Fruit fly (Drosophila melanogaster) whole organism, embryonic: ENCODE data around the gene Ugt36D1.
A peak's percentile ranks its signal among the peaks of the same experiment; 100 is the strongest.

ENCODE experiments used
- Adf1 ChIP-seq: fragments of 200-800 bp; sonication (Bioruptor generic); IDR thresholded peaks from 2 replicates; pipeline ENCODE4 v1.3.6; 2022; ENCODE audit warnings: missing biosample characterization, missing genetic modification characterization
- Bteb2 ChIP-seq: fragments of 200-800 bp; sonication (Bioruptor generic); optimal IDR thresholded peaks from 2 replicates; lab custom pipeline; 2016; ENCODE audit warnings: missing biosample characterization, missing genetic modification characterization
- CG10321 ChIP-seq: fragments of 200-800 bp; sonication (Bioruptor generic); IDR thresholded peaks from 2 replicates; pipeline ENCODE4 v1.3.6; 2022; ENCODE audit warnings: missing biosample characterization, missing genetic modification characterization
- CG12769 ChIP-seq: fragments of 200-800 bp; sonication (Bioruptor generic); optimal IDR thresholded peaks from 2 replicates; lab custom pipeline; 2019; ENCODE audit warnings: missing biosample characterization, mild to moderate bottlenecking, missing genetic modification characterization, moderate library complexity
- CG15479 ChIP-seq: fragments of 200-800 bp; sonication (Bioruptor generic); optimal IDR thresholded peaks from 3 replicates; lab custom pipeline; 2019; ENCODE audit warnings: missing biosample characterization, mild to moderate bottlenecking, missing genetic modification characterization, moderate library complexity
- CG1647 ChIP-seq: fragments of 200-800 bp; sonication (Bioruptor generic); optimal IDR thresholded peaks from 3 replicates; lab custom pipeline; 2016; ENCODE audit warnings: missing biosample characterization, missing genetic modification characterization
- CG1832 ChIP-seq: fragments of 200-800 bp; sonication (Bioruptor generic); optimal IDR thresholded peaks from 2 replicates; lab custom pipeline; 2017; ENCODE audit warnings: missing biosample characterization, mild to moderate bottlenecking, missing genetic modification characterization, inconsistent platforms
- CG2129 ChIP-seq: fragments of 200-800 bp; sonication (Bioruptor generic); IDR thresholded peaks from 2 replicates; pipeline ENCODE4 v1.3.6; 2022; ENCODE audit warnings: missing biosample characterization, missing genetic modification characterization; ENCODE audit not compliant: partially characterized antibody
- CG2202 ChIP-seq: fragments of 200-800 bp; sonication (Bioruptor generic); optimal IDR thresholded peaks from 2 replicates; lab custom pipeline; 2018; ENCODE audit warnings: missing biosample characterization, mild to moderate bottlenecking, missing genetic modification characterization
- CG2889 ChIP-seq: fragments of 200-800 bp; sonication (Bioruptor generic); IDR thresholded peaks from 3 replicates; pipeline ENCODE4 v1.3.6; 2022; ENCODE audit warnings: missing biosample characterization, missing genetic modification characterization
- CG4360 ChIP-seq: fragments of 200-800 bp; sonication (Bioruptor generic); IDR thresholded peaks from 2 replicates; pipeline ENCODE4 v1.3.6; 2022; ENCODE audit warnings: missing biosample characterization, missing genetic modification characterization
- CG4404 ChIP-seq: fragments of 200-800 bp; sonication (Bioruptor generic); IDR thresholded peaks from 2 replicates; pipeline ENCODE4 v1.3.6; 2022; ENCODE audit warnings: missing biosample characterization, missing genetic modification characterization
- CG4424 ChIP-seq: fragments of 200-800 bp; sonication (Bioruptor generic); optimal IDR thresholded peaks from 3 replicates; lab custom pipeline; 2016; ENCODE audit warnings: missing biosample characterization, missing genetic modification characterization
- CG4617 ChIP-seq: fragments of 200-800 bp; sonication (Bioruptor generic); optimal IDR thresholded peaks from 3 replicates; lab custom pipeline; 2016; ENCODE audit warnings: missing biosample characterization, missing genetic modification characterization, borderline replicate concordance
- CG6272 ChIP-seq: fragments of 200-800 bp; sonication (Bioruptor generic); IDR thresholded peaks from 2 replicates; pipeline ENCODE4 v1.3.6; 2022; ENCODE audit warnings: missing biosample characterization, missing genetic modification characterization
- CG6813 ChIP-seq: fragments of 200-800 bp; sonication (Bioruptor generic); optimal IDR thresholded peaks from 2 replicates; lab custom pipeline; 2017; ENCODE audit warnings: missing biosample characterization, missing genetic modification characterization, mild to moderate bottlenecking, moderate library complexity, missing genetic modification reagents
- CG7745 ChIP-seq: fragments of 200-800 bp; sonication (Bioruptor generic); optimal IDR thresholded peaks from 2 replicates; lab custom pipeline; 2018; ENCODE audit warnings: missing biosample characterization, mild to moderate bottlenecking, missing genetic modification characterization, moderate library complexity
- CG7928 ChIP-seq: fragments of 200-800 bp; sonication (Bioruptor generic); optimal IDR thresholded peaks from 2 replicates; lab custom pipeline; 2017; ENCODE audit warnings: missing biosample characterization, mild to moderate bottlenecking, missing genetic modification characterization
- CG8290 ChIP-seq, 3 experiments: fragments of 200-800 bp; sonication (Bioruptor generic); optimal IDR thresholded peaks; 2 replicates each; lab custom pipeline; 2016 to 2019; ENCODE audit warnings: missing biosample characterization in 3 of 3, missing genetic modification characterization in 3 of 3, mild to moderate bottlenecking in 2 of 3, moderate library complexity in 1 of 3
- Dip2 ChIP-seq: fragments of 200-800 bp; sonication (Bioruptor generic); IDR thresholded peaks from 2 replicates; pipeline ENCODE4 v1.3.6; 2022; ENCODE audit warnings: missing biosample characterization, missing genetic modification characterization
- Eip74EF ChIP-seq, 2 experiments: fragments of 200-800 bp in 1 of 2; fragments of >200 bp in 1 of 2; sonication (Bioruptor generic) in 1 of 2; optimal IDR thresholded peaks; 2 replicates each; lab custom pipeline; 2017 to 2019; ENCODE audit warnings: missing biosample characterization in 2 of 2, missing genetic modification characterization in 2 of 2, mild to moderate bottlenecking in 1 of 2, moderate library complexity in 1 of 2
- Kr ChIP-seq: fragments of 200-800 bp; sonication (Bioruptor generic); optimal IDR thresholded peaks from 2 replicates; lab custom pipeline; 2017; ENCODE audit warnings: missing biosample characterization, mild to moderate bottlenecking, missing genetic modification characterization
- Mad ChIP-seq: fragments of 200-800 bp; sonication (Bioruptor generic); optimal IDR thresholded peaks from 2 replicates; lab custom pipeline; 2016; ENCODE audit warnings: missing biosample characterization, missing genetic modification characterization
- Med ChIP-seq: fragments of 200-800 bp; sonication (Bioruptor generic); peaks from one replicate; lab custom pipeline; 2016; ENCODE audit warnings: missing biosample characterization, missing genetic modification characterization, mild to moderate bottlenecking, inconsistent platforms, moderate library complexity
- Myb ChIP-seq: fragments of 200-800 bp; sonication (Bioruptor generic); optimal IDR thresholded peaks from 2 replicates; lab custom pipeline; 2016; ENCODE audit warnings: missing biosample characterization, missing genetic modification characterization
- NC2β ChIP-seq: fragments of 200-800 bp; sonication (Bioruptor generic); optimal IDR thresholded peaks from 2 replicates; lab custom pipeline; 2016; ENCODE audit warnings: missing biosample characterization, missing genetic modification characterization
- Oli ChIP-seq: fragments of 200-800 bp; sonication (Bioruptor generic); optimal IDR thresholded peaks from 2 replicates; lab custom pipeline; 2018; ENCODE audit warnings: missing biosample characterization, mild to moderate bottlenecking, missing genetic modification characterization, moderate library complexity
- Sry-δ ChIP-seq: fragments of 200-800 bp; sonication (Bioruptor generic); optimal IDR thresholded peaks from 2 replicates; lab custom pipeline; 2016; ENCODE audit warnings: missing biosample characterization, missing genetic modification characterization
- TFAM ChIP-seq: fragments of 200-800 bp; sonication (Bioruptor generic); optimal IDR thresholded peaks from 2 replicates; lab custom pipeline; 2017; ENCODE audit warnings: missing biosample characterization, missing genetic modification characterization, inconsistent platforms
- ac ChIP-seq: fragments of 200-800 bp; sonication (Bioruptor generic); optimal IDR thresholded peaks from 3 replicates; lab custom pipeline; 2017; ENCODE audit warnings: missing biosample characterization, mild to moderate bottlenecking, missing genetic modification characterization
- cwo ChIP-seq: fragments of 200-800 bp; sonication (Bioruptor generic); optimal IDR thresholded peaks from 3 replicates; lab custom pipeline; 2017; ENCODE audit warnings: missing biosample characterization, missing genetic modification characterization, mild to moderate bottlenecking, moderate library complexity, missing genetic modification reagents
- dmrt11E ChIP-seq: fragments of 200-800 bp; sonication (Bioruptor generic); optimal IDR thresholded peaks from 3 replicates; lab custom pipeline; 2018; ENCODE audit warnings: missing biosample characterization, mild to moderate bottlenecking, missing genetic modification characterization, moderate library complexity
- eyg ChIP-seq: fragments of 200-800 bp; sonication (Bioruptor generic); optimal IDR thresholded peaks from 3 replicates; lab custom pipeline; 2016; ENCODE audit warnings: missing biosample characterization, missing genetic modification characterization
- gcm ChIP-seq: fragments of 200-800 bp; sonication (Bioruptor generic); optimal IDR thresholded peaks from 2 replicates; lab custom pipeline; 2019; ENCODE audit warnings: missing biosample characterization, mild to moderate bottlenecking, missing genetic modification characterization, moderate library complexity
- grn ChIP-seq: fragments of 200-800 bp; sonication (Bioruptor generic); optimal IDR thresholded peaks from 3 replicates; lab custom pipeline; 2017; ENCODE audit warnings: missing biosample characterization, missing genetic modification characterization
- gsb-n ChIP-seq: fragments of 200-800 bp; sonication (Bioruptor generic); optimal IDR thresholded peaks from 3 replicates; lab custom pipeline; 2018; ENCODE audit warnings: missing biosample characterization, mild to moderate bottlenecking, missing genetic modification characterization
- h ChIP-seq: fragments of >200 bp; optimal IDR thresholded peaks from 2 replicates; lab custom pipeline; 2017
- ken ChIP-seq: fragments of 200-800 bp; sonication (Bioruptor generic); IDR thresholded peaks from 3 replicates; pipeline ENCODE4 v1.3.6; 2022; ENCODE audit warnings: missing biosample characterization, missing genetic modification characterization
- oc ChIP-seq: fragments of 200-800 bp; sonication (Bioruptor generic); optimal IDR thresholded peaks from 2 replicates; lab custom pipeline; 2018; ENCODE audit warnings: missing biosample characterization, mild to moderate bottlenecking, missing genetic modification characterization, moderate library complexity
- pho ChIP-seq: fragments of 200-800 bp; sonication (Bioruptor generic); optimal IDR thresholded peaks from 2 replicates; lab custom pipeline; 2016; ENCODE audit warnings: missing biosample characterization, missing genetic modification characterization
- psq ChIP-seq: fragments of 200-800 bp; sonication (Bioruptor generic); optimal IDR thresholded peaks from 2 replicates; lab custom pipeline; 2017; ENCODE audit warnings: missing biosample characterization, missing genetic modification characterization
- repo ChIP-seq: fragments of 200-800 bp; sonication (Bioruptor generic); optimal IDR thresholded peaks from 2 replicates; lab custom pipeline; 2016; ENCODE audit warnings: missing biosample characterization, missing genetic modification characterization
- sob ChIP-seq: fragments of 200-800 bp; sonication (Bioruptor generic); IDR thresholded peaks from 2 replicates; pipeline ENCODE4 v1.3.6; 2022; ENCODE audit warnings: missing biosample characterization, missing genetic modification characterization
- tgo ChIP-seq: fragments of 200-800 bp; sonication (Bioruptor generic); IDR thresholded peaks from 3 replicates; pipeline ENCODE4 v1.3.6; 2022; ENCODE audit warnings: missing biosample characterization, missing genetic modification characterization
- wor ChIP-seq: fragments of 200-800 bp; sonication (Bioruptor generic); IDR thresholded peaks from 2 replicates; pipeline ENCODE4 v1.3.6; 2022; ENCODE audit warnings: missing biosample characterization, missing genetic modification characterization

Ugt36D1 gene

dm6 chr2L:18823243-18823803, at the start of gene Ugt36D1 (continued):
- TF ChIP-seq CG8290 (GFP tag; optimal IDR thresholded peaks at IDR 0.05; lab: Kevin White, UChicago), result no peak
- peak in 1 of 2 experiments; percentile 47 for TF ChIP-seq CG8290 (tag; optimal IDR thresholded peaks at IDR 0.05; lab: Kevin White, UChicago)
- TF ChIP-seq Oli (tag; lab: Kevin White, UChicago), result no peak
- TF ChIP-seq Sry-δ, result no peak
- no peak for TF ChIP-seq CG4404 (GFP tag; lab: Robert Waterston, UW)
- no peak for TF ChIP-seq eyg (GFP tag; lab: Kevin White, UChicago)
- TF ChIP-seq CG2129, result no peak
- no peak for TF ChIP-seq psq
- TF ChIP-seq CG1832 (GFP tag; lab: Kevin White, UChicago), result no peak
- no peak for TF ChIP-seq CG1647 (GFP tag; lab: Kevin White, UChicago)
- no peak for TF ChIP-seq CG2889 (GFP tag; lab: Robert Waterston, UW)
- no peak for TF ChIP-seq Myb
- TF ChIP-seq Adf1, result peak; percentile 29; the same call in 1 of the 2 replicates
- no peak for TF ChIP-seq repo (GFP tag; lab: Kevin White, UChicago)
- TF ChIP-seq CG2202 (tag; lab: Kevin White, UChicago), result no peak
- no peak for TF ChIP-seq Mad (GFP tag; lab: Kevin White, UChicago)
- TF ChIP-seq CG12769 (tag; lab: Kevin White, UChicago), result peak; percentile 50
- TF ChIP-seq Eip74EF (GFP tag; optimal IDR thresholded peaks at IDR 0.05; lab: Kevin White, UChicago), result no peak
- TF ChIP-seq CG4360 (GFP tag; lab: Robert Waterston, UW), result no peak
- TF ChIP-seq CG4617 (GFP tag; lab: Kevin White, UChicago), result no peak
- TF ChIP-seq CG6813 (GFP tag; lab: Kevin White, UChicago), result no peak
- no peak for TF ChIP-seq CG7928 (GFP tag; lab: Kevin White, UChicago)
- no peak for TF ChIP-seq CG4424 (GFP tag; lab: Kevin White, UChicago)
- TF ChIP-seq sob (GFP tag; lab: Robert Waterston, UW), result no peak
- TF ChIP-seq Bteb2 (GFP tag; lab: Kevin White, UChicago), result no peak
- no peak for TF ChIP-seq TFAM (GFP tag; lab: Kevin White, UChicago)

DNA sequence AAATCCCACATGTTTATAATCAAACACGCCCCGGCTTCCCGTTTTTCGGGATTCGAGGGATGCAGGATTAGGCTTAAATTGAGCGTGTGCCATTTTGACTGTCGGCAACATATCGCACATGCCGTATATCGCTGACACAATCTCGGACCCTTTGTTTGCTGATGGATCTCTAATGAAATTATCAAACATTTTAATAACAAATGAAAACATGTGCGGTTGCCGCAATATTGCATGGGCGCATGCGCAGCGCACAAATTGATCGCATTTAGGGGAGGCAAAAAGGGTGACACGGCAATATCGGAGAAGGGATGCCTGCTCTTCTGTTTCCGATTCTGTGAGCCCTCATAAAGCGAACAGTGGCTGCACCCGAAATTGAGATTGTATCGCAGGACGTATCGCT, 48.1 kb upstream of the Ugt36D1 start:
- TF ChIP-seq CG15479 (GFP tag; lab: Kevin White, UChicago) (peak; percentile 60), Kr (GFP tag; lab: Kevin White, UChicago) (peak; percentile 64), gsb-n (peak; percentile 50), cwo (no peak), NC2β (GFP tag; lab: Kevin White, UChicago) (no peak), wor (GFP tag; lab: Robert Waterston, UW) (no peak), Med (GFP tag; lab: Kevin White, UChicago) (peak; percentile 4), ac (GFP tag; lab: Kevin White, UChicago) (no peak), CG7745 (tag; lab: Kevin White, UChicago) (no peak), tgo (GFP tag; lab: Robert Waterston, UW) (no peak), pho (GFP tag; lab: Kevin White, UChicago) (no peak), gcm (GFP tag; lab: Kevin White, UChicago) (peak; percentile 15), CG10321 (no peak), CG6272 (GFP tag; lab: Robert Waterston, UW) (0 out of 2 replicates have a peak, but pooled peaks have one; percentile 9), oc (tag; lab: Kevin White, UChicago) (peak; percentile 84), h (lab: Kevin White, UChicago) (no peak), grn (GFP tag; lab: Kevin White, UChicago) (peak; percentile 23), CG4360 (GFP tag; lab: Robert Waterston, UW) (no peak), dmrt11E (tag; lab: Kevin White, UChicago) (no peak), ken (GFP tag; lab: Robert Waterston, UW) (no peak), Dip2 (GFP tag; lab: Robert Waterston, UW) (no peak)
